Fruit fly (Drosophila melanogaster): ENCODE measurements around the gene CG5612.

DNA sequence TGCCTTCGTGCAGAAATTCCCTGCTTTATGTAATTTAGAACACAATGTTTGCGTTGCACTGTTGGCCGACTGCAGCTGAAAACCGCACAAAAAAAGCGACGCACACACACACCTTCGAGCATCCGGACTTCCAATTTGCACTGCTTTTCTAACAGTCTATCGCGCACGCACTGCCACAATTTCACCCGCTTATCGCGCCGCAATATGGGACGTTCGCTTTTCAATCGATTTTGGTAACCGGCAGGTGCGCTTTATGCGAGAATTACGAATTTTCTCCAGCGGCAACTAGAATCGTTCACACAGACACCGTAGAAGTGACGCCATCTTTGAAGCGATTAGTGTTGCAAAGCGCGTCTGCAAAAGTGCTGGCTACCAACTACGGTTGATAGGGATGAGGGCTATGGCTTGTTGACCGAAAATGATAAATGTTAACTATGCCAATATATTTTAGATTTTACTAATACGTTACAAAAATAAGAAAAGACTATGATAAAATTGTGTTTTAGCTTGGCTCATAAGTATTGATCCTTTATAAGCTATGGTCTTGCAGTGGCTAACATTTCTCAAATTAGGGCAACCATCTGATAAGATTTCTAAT lies 43.8 kb downstream of the CG5612 start, which contains the start of gene wdb:
- TF ChIP-seq CG9948 (tag; optimal IDR thresholded peaks at IDR 0.05) (no peak), CG13204 (GFP tag; optimal IDR thresholded peaks at IDR 0.05) (no peak), EcR (GFP tag; optimal IDR thresholded peaks at IDR 0.05) (no peak), Ets98B (GFP tag; IDR thresholded peaks at IDR 0.05) (no peak), CG15710 (tag; optimal IDR thresholded peaks at IDR 0.05) (peak; percentile 33), CG12605 (GFP tag; IDR thresholded peaks at IDR 0.05) (no peak), CG17806 (tag; optimal IDR thresholded peaks at IDR 0.05) (no peak), Pif1B (GFP tag; optimal IDR thresholded peaks at IDR 0.05) (peak; percentile 23), rn (GFP tag; IDR thresholded peaks at IDR 0.05) (no peak), CG8301 (tag; optimal IDR thresholded peaks at IDR 0.05) (no peak), CG14655 (GFP tag; optimal IDR thresholded peaks at IDR 0.05) (no peak), Pif1A (GFP tag; optimal IDR thresholded peaks at IDR 0.05) (no peak)
